Worm (Caenorhabditis elegans) whole organism, L4/young adult: Measurements from ENCODE around the gene tmem-120.

Source experiments
- W03F9.2 ChIP-seq: fragments of 150-350 bp; optimal IDR thresholded peaks from 2 replicates; lab custom pipeline; 2014; ENCODE audit warnings: missing biosample characterization, missing genetic modification characterization
- dao-5 ChIP-seq: sonication (generic microtip); optimal IDR thresholded peaks from 2 replicates; lab custom pipeline; 2016; ENCODE audit warnings: missing genotype, missing genetic modification characterization, moderate library complexity, missing compliant biosample characterization
- him-1 ChIP-seq: sonication (generic microtip); optimal IDR thresholded peaks from 2 replicates; lab custom pipeline; 2016; ENCODE audit warnings: missing genotype, missing genetic modification reagents, missing genetic modification characterization, missing compliant biosample characterization

- TF ChIP-seq W03F9.2 (tag; lab: Kevin White, UChicago) (no peak), him-1 (tag; lab: Kevin White, UChicago) (no peak), dao-5 (tag; lab: Kevin White, UChicago) (no peak)
Observed at ce11 chrIII:1554347-1554746, 36.6 kb upstream of the tmem-120 start, which contains the start of gene ddx-35.
